Worm (Caenorhabditis elegans) whole organism, midembryonic: Measurements from ENCODE around the gene meg-4.

ENCODE experiments used
- T22C8.4 ChIP-seq: fragments of 200-800 bp; sonication (Bioruptor generic); IDR thresholded peaks from 2 replicates; pipeline ENCODE4 v1.3.6; 2022; ENCODE audit warnings: missing genetic modification characterization, missing compliant biosample characterization
- cog-1 ChIP-seq: sonication (generic microtip); optimal IDR thresholded peaks from 2 replicates; lab custom pipeline; 2016; ENCODE audit warnings: missing genetic modification characterization, missing compliant biosample characterization
- flt-1 ChIP-seq: fragments of 200-800 bp; sonication (Bioruptor generic); IDR thresholded peaks from 2 replicates; pipeline ENCODE4 v1.3.6; 2022; ENCODE audit warnings: missing genetic modification characterization, missing compliant biosample characterization
- med-1 ChIP-seq: sonication (generic microtip); optimal IDR thresholded peaks from 2 replicates; lab custom pipeline; 2017; ENCODE audit warnings: missing genetic modification characterization, mild to moderate bottlenecking, missing compliant biosample characterization, antibody characterized with exemption, missing genetic modification reagents; ENCODE audit not compliant: insufficient read depth
- ref-1 ChIP-seq: fragments of 200-800 bp; sonication (Bioruptor generic); conservative IDR thresholded peaks from 2 replicates; pipeline ENCODE4 v1.3.6; 2022; ENCODE audit warnings: missing genetic modification reagents, missing genetic modification characterization, missing compliant biosample characterization
- ztf-29 ChIP-seq: fragments of 200-800 bp; sonication (Bioruptor generic); IDR thresholded peaks from 2 replicates; pipeline ENCODE4 v1.3.6; 2022; ENCODE audit warnings: missing genetic modification reagents, missing genetic modification characterization, missing compliant biosample characterization

ce11 chrX:1706538-1706937, 23.8 kb downstream of the meg-4 start, which contains the start of gene F07G6.5:
- TF ChIP-seq flt-1, result no peak
- TF ChIP-seq ztf-29 (GFP tag; lab: Robert Waterston, UW), result no peak
- no peak for TF ChIP-seq med-1 (GFP tag; lab: Kevin White, UChicago)
- no peak for TF ChIP-seq T22C8.4 (GFP tag; lab: Robert Waterston, UW)
- TF ChIP-seq ref-1 (GFP tag; lab: Robert Waterston, UW), result no peak
- no peak for TF ChIP-seq cog-1 (tag; lab: Kevin White, UChicago)
